Worm (Caenorhabditis elegans): ENCODE results near the gene phyh-1.

ce11 chrIV:17209309-17209708 lies 49.9 kb downstream of the phyh-1 start:
- TF ChIP-seq flt-1 (GFP tag; IDR thresholded peaks at IDR 0.05) (no peak), sea-1 (GFP tag; conservative IDR thresholded peaks at IDR 0.05) (no peak), aly-1 (tag; optimal IDR thresholded peaks at IDR 0.05) (no peak), ama-1 (optimal IDR thresholded peaks at IDR 0.05) (no peak), tbx-37 (GFP tag; conservative IDR thresholded peaks at IDR 0.05) (no peak), hnd-1 (tag; optimal IDR thresholded peaks at IDR 0.05) (no peak), ceh-36 (tag; optimal IDR thresholded peaks at IDR 0.05) (no peak), tbx-11 (GFP tag; IDR thresholded peaks at IDR 0.05) (no peak), pes-1 (GFP tag; IDR thresholded peaks at IDR 0.05) (no peak), hmg-4 (GFP tag; optimal IDR thresholded peaks at IDR 0.05) (no peak)
